Worm (Caenorhabditis elegans) whole organism, midembryonic: ENCODE measurements around the gene H40L08.1.
A peak's percentile ranks its signal among the peaks of the same experiment; 100 is the strongest.

ENCODE experiments used
- T22C8.4 ChIP-seq: fragments of 200-800 bp; sonication (Bioruptor generic); IDR thresholded peaks from 2 replicates; pipeline ENCODE4 v1.3.6; 2022; ENCODE audit warnings: missing genetic modification characterization, missing compliant biosample characterization
- cog-1 ChIP-seq: sonication (generic microtip); optimal IDR thresholded peaks from 2 replicates; lab custom pipeline; 2016; ENCODE audit warnings: missing genetic modification characterization, missing compliant biosample characterization
- flt-1 ChIP-seq: fragments of 200-800 bp; sonication (Bioruptor generic); IDR thresholded peaks from 2 replicates; pipeline ENCODE4 v1.3.6; 2022; ENCODE audit warnings: missing genetic modification characterization, missing compliant biosample characterization
- klf-2 ChIP-seq: fragments of 200-800 bp; sonication (Bioruptor generic); conservative IDR thresholded peaks from 2 replicates; pipeline ENCODE4 v1.3.6; 2022; ENCODE audit warnings: missing genetic modification reagents, missing genetic modification characterization, missing compliant biosample characterization
- med-1 ChIP-seq: sonication (generic microtip); optimal IDR thresholded peaks from 2 replicates; lab custom pipeline; 2017; ENCODE audit warnings: missing genetic modification characterization, mild to moderate bottlenecking, missing compliant biosample characterization, antibody characterized with exemption, missing genetic modification reagents; ENCODE audit not compliant: insufficient read depth
- ref-1 ChIP-seq: fragments of 200-800 bp; sonication (Bioruptor generic); conservative IDR thresholded peaks from 2 replicates; pipeline ENCODE4 v1.3.6; 2022; ENCODE audit warnings: missing genetic modification reagents, missing genetic modification characterization, missing compliant biosample characterization
- tab-1 ChIP-seq: fragments of 200-800 bp; sonication (Bioruptor generic); IDR thresholded peaks from 2 replicates; pipeline ENCODE4 v1.3.6; 2022; ENCODE audit warnings: missing genetic modification characterization, missing compliant biosample characterization
- ztf-23 ChIP-seq: fragments of 200-800 bp; sonication (Bioruptor generic); IDR thresholded peaks from 2 replicates; pipeline ENCODE4 v1.3.6; 2022; ENCODE audit warnings: missing genetic modification reagents, missing genetic modification characterization, missing compliant biosample characterization
- ztf-29 ChIP-seq: fragments of 200-800 bp; sonication (Bioruptor generic); IDR thresholded peaks from 2 replicates; pipeline ENCODE4 v1.3.6; 2022; ENCODE audit warnings: missing genetic modification reagents, missing genetic modification characterization, missing compliant biosample characterization

The H40L08.1 gene

ce11 chrX:15083795-15084194 lies at the start of gene H40L08.1:
Gene H40L08.1 (minus strand): TSS chrX:15084086.
- no peak for TF ChIP-seq T22C8.4
- no peak for TF ChIP-seq ref-1 (GFP tag; lab: Robert Waterston, UW)
- no peak for TF ChIP-seq med-1 (GFP tag; lab: Kevin White, UChicago)
- TF ChIP-seq ztf-29 = no peak
- TF ChIP-seq flt-1 (GFP tag; lab: Robert Waterston, UW) = no peak
- TF ChIP-seq ztf-23 (GFP tag; lab: Robert Waterston, UW) = no peak
- no peak for TF ChIP-seq cog-1 (tag; lab: Kevin White, UChicago)
- no peak for TF ChIP-seq klf-2 (GFP tag; lab: Robert Waterston, UW)
- TF ChIP-seq tab-1 = no peak

DNA sequence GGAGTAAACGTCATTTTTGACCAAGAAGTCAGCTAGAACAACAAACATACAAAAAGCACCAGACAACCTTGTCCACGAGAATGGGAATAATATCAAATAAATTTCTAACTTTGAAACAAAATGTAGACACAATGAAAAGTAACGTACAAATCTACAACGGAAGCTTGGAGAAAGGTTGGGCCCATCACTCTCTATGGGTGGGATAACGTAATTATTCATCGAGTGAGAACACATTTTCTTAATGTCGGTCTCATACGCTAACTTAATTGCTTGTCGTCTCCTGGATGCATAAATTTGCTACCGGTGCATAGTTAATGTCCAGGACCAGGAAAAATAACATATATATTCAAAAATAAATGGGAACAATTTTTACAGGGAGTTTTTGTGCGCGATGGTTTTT lies 49.3 kb upstream of the H40L08.1 start:
- TF ChIP-seq flt-1 (GFP tag; lab: Robert Waterston, UW) = no peak
- no peak for TF ChIP-seq ref-1 (GFP tag; lab: Robert Waterston, UW)
- no peak for TF ChIP-seq ztf-29
- no peak for TF ChIP-seq ztf-23 (GFP tag; lab: Robert Waterston, UW)
- TF ChIP-seq T22C8.4 = no peak
- TF ChIP-seq tab-1 = no peak
- no peak for TF ChIP-seq cog-1 (tag; lab: Kevin White, UChicago)
- TF ChIP-seq klf-2 (GFP tag; lab: Robert Waterston, UW) = no peak
- TF ChIP-seq med-1 (GFP tag; lab: Kevin White, UChicago) = no peak

ce11 chrX:15132073-15132472 lies 48.2 kb upstream of the H40L08.1 start:
- TF ChIP-seq ztf-23 (GFP tag; lab: Robert Waterston, UW) (no peak), med-1 (GFP tag; lab: Kevin White, UChicago) (no peak), tab-1 (no peak), ref-1 (GFP tag; lab: Robert Waterston, UW) (no peak), T22C8.4 (no peak), ztf-29 (no peak), cog-1 (tag; lab: Kevin White, UChicago) (no peak), flt-1 (GFP tag; lab: Robert Waterston, UW) (no peak), klf-2 (GFP tag; lab: Robert Waterston, UW) (no peak)

DNA sequence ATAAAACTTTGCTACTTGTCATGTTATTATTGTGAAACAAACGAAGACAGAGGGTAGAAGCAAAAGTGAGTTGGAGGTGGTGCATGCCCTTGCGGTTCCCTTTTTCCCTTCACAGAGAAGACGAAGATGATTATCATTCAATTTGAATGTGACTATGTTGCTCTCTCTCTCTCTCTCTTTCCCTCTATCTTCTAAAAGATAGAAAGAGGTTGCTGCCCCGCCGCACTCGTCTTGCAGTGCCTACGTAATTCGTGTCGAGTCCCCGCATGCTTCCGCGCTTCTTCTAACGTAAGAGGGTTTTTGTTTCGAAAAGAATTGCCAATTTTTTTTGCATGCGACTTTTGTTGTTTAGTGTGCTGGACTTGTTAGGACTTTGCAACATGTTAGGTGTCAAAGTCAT lies 44.3 kb upstream of the H40L08.1 start:
- TF ChIP-seq flt-1 (GFP tag; lab: Robert Waterston, UW) = no peak
- no peak for TF ChIP-seq klf-2 (GFP tag; lab: Robert Waterston, UW)
- TF ChIP-seq med-1 (GFP tag; lab: Kevin White, UChicago) = no peak
- no peak for TF ChIP-seq T22C8.4
- no peak for TF ChIP-seq tab-1
- TF ChIP-seq ztf-23 (GFP tag; lab: Robert Waterston, UW) = no peak
- no peak for TF ChIP-seq ref-1 (GFP tag; lab: Robert Waterston, UW)
- no peak for TF ChIP-seq cog-1 (tag; lab: Kevin White, UChicago)

DNA sequence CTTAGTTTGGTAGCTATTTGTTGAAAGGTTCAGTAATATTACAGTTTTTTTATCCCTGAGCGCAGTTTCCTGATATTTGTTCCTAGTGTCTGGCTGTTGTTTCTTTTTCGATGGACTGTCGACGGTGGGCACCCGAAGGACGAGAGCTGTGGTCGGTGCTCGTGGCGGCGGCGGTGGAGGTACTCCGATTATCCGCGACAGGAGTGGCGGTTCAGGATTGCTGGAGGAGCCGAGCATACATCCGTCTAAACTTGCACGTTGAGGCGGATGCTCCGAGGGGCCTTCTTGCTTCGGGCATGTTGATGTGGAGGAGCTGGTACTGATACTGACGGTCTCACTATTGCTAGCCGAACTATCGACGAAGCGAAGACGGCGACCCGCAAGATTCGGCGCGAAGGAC lies 43.5 kb upstream of the H40L08.1 start:
- no peak for TF ChIP-seq med-1 (GFP tag; lab: Kevin White, UChicago)
- no peak for TF ChIP-seq ref-1 (GFP tag; lab: Robert Waterston, UW)
- no peak for TF ChIP-seq flt-1 (GFP tag; lab: Robert Waterston, UW)
- TF ChIP-seq ztf-29 = no peak
- 0 out of 2 replicates have a peak, but pooled peaks have one; percentile 43 for TF ChIP-seq tab-1
- TF ChIP-seq klf-2 (GFP tag; lab: Robert Waterston, UW) = no peak
- TF ChIP-seq cog-1 (tag; lab: Kevin White, UChicago) = no peak

DNA sequence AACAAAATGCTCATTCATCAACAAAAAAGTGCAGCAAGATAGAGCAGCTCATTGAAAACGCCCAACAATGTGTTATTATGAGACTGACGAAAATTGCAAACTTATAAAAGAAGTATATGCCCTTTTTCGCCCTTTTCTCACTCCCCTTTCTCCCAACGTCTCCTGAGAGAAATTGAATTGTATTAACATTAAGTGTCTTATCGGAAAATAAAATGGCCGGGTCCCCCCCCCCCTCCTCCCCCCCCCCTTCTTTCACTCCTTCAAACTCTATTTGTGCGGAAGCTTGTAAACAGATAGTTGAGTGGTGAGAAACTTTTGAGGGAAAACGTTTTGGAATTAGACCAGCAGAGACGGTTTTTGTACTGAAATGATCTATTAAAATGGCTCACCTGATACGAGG lies 42.9 kb upstream of the H40L08.1 start:
- TF ChIP-seq tab-1 (no peak), ref-1 (GFP tag; lab: Robert Waterston, UW) (no peak)

ce11 chrX:15125138-15125537 lies 41.3 kb upstream of the H40L08.1 start:
- TF ChIP-seq cog-1 (tag; lab: Kevin White, UChicago) (no peak), flt-1 (GFP tag; lab: Robert Waterston, UW) (no peak), ref-1 (GFP tag; lab: Robert Waterston, UW) (no peak), med-1 (GFP tag; lab: Kevin White, UChicago) (no peak), ztf-23 (GFP tag; lab: Robert Waterston, UW) (no peak), tab-1 (no peak), T22C8.4 (no peak), klf-2 (GFP tag; lab: Robert Waterston, UW) (no peak), ztf-29 (no peak)

DNA sequence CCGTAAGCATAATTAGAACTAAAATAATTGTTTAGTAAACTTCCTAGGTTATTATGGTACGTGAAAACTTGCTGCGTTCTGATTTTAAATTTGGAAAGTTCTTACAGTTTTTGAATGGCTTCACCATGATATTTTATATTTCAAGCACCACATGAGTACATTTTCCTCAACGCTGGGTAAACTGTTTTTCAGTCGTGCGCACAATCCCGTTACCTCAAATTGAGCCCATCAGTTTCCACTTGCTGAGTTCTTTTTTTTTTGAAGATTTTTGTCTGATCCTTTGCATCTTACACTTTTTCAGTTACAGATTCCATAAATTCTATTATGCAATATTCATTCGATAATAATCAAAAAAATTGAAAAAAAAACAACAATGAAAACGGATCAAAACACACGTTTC lies 36.7 kb upstream of the H40L08.1 start:
- TF ChIP-seq cog-1 (tag; lab: Kevin White, UChicago) (no peak), med-1 (GFP tag; lab: Kevin White, UChicago) (no peak), ztf-29 (no peak), tab-1 (no peak), T22C8.4 (no peak), ref-1 (GFP tag; lab: Robert Waterston, UW) (no peak), ztf-23 (GFP tag; lab: Robert Waterston, UW) (no peak), klf-2 (GFP tag; lab: Robert Waterston, UW) (no peak), flt-1 (GFP tag; lab: Robert Waterston, UW) (no peak)

DNA sequence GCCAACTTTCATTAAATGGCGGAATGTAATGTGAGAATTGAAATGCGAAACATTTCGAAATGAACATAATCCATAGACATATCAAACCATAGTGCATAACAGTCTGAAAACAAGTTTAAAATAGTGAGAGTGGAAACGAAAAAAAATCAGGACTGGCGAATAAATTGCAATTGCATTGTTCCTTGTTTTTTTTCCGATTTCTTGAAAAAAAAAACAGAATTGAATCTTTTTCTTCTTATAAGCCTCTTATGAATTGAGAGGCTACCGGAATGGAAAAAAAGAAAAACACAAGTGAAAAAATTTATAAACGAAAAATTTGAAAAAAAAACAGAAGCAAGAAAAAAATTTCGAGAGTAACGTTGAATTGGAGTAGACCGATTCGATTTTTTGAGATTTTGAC lies 32.6 kb upstream of the H40L08.1 start, which contains the start of gene R07D5.2:
R07D5.2 (minus strand) TSS at position 101 of the 400 bp plus-strand sequence.
- TF ChIP-seq flt-1 (GFP tag; lab: Robert Waterston, UW) (no peak), med-1 (GFP tag; lab: Kevin White, UChicago) (no peak), ztf-23 (GFP tag; lab: Robert Waterston, UW) (no peak), tab-1 (no peak), klf-2 (GFP tag; lab: Robert Waterston, UW) (no peak), T22C8.4 (no peak), ref-1 (GFP tag; lab: Robert Waterston, UW) (no peak), cog-1 (tag; lab: Kevin White, UChicago) (no peak), ztf-29 (no peak)

ce11 chrX:15115748-15116147 lies 31.9 kb upstream of the H40L08.1 start:
- no peak for TF ChIP-seq ztf-23 (GFP tag; lab: Robert Waterston, UW)
- TF ChIP-seq cog-1 (tag; lab: Kevin White, UChicago) = no peak
- TF ChIP-seq klf-2 (GFP tag; lab: Robert Waterston, UW) = no peak
- no peak for TF ChIP-seq T22C8.4
- no peak for TF ChIP-seq tab-1
